Worm (Caenorhabditis elegans) whole organism, late embryonic: Measurements from ENCODE around the gene Y39A1A.31.
A peak's percentile ranks its signal among the peaks of the same experiment; 100 is the strongest.

Experiments
- C08G9.2 ChIP-seq: sonication (generic microtip); optimal IDR thresholded peaks from 2 replicates; lab custom pipeline; 2016; ENCODE audit warnings: mild to moderate bottlenecking, missing genetic modification characterization, moderate library complexity, missing compliant biosample characterization
- C38D4.7 ChIP-seq: fragments of 200-800 bp; sonication (Bioruptor generic); optimal IDR thresholded peaks from 2 replicates; lab custom pipeline; 2018; ENCODE audit warnings: mild to moderate bottlenecking, missing genetic modification characterization, moderate library complexity, missing compliant biosample characterization
- ceh-14 ChIP-seq: sonication (generic microtip); optimal IDR thresholded peaks from 2 replicates; lab custom pipeline; 2016; ENCODE audit warnings: missing genotype, missing genetic modification characterization, missing compliant biosample characterization
- ceh-2 ChIP-seq: sonication (generic microtip); optimal IDR thresholded peaks from 2 replicates; lab custom pipeline; 2016; ENCODE audit warnings: missing genotype, missing genetic modification characterization, missing compliant biosample characterization
- ceh-22 ChIP-seq: sonication (generic microtip); optimal IDR thresholded peaks from 2 replicates; lab custom pipeline; 2017; ENCODE audit warnings: missing biosample characterization, missing genetic modification characterization
- ceh-31 ChIP-seq: sonication (generic microtip); optimal IDR thresholded peaks from 2 replicates; lab custom pipeline; 2016; ENCODE audit warnings: missing genetic modification characterization, missing compliant biosample characterization
- ceh-34 ChIP-seq: sonication (generic microtip); optimal IDR thresholded peaks from 2 replicates; lab custom pipeline; 2016; ENCODE audit warnings: mild to moderate bottlenecking, missing genetic modification characterization, missing compliant biosample characterization
- ceh-48 ChIP-seq: sonication (generic microtip); optimal IDR thresholded peaks from 2 replicates; lab custom pipeline; 2016; ENCODE audit warnings: missing genetic modification characterization, inconsistent platforms, missing compliant biosample characterization
- ceh-6 ChIP-seq: fragments of 200-800 bp; sonication (Bioruptor generic); optimal IDR thresholded peaks from 2 replicates; lab custom pipeline; 2018; ENCODE audit warnings: mild to moderate bottlenecking, missing genetic modification characterization, missing compliant biosample characterization
- ceh-9 ChIP-seq: sonication (generic microtip); optimal IDR thresholded peaks from 2 replicates; lab custom pipeline; 2016; ENCODE audit warnings: mild to moderate bottlenecking, missing genetic modification characterization, inconsistent platforms, missing compliant biosample characterization
- che-1 ChIP-seq: sonication (generic microtip); optimal IDR thresholded peaks from 2 replicates; lab custom pipeline; 2016; ENCODE audit warnings: mild to moderate bottlenecking, missing genetic modification characterization, missing compliant biosample characterization
- dmd-4 ChIP-seq: sonication (generic microtip); optimal IDR thresholded peaks from 2 replicates; lab custom pipeline; 2016; ENCODE audit warnings: borderline replicate concordance, missing genetic modification characterization, missing compliant biosample characterization
- dve-1 ChIP-seq: sonication (generic microtip); optimal IDR thresholded peaks from 2 replicates; lab custom pipeline; 2017; ENCODE audit warnings: antibody characterized with exemption, mild to moderate bottlenecking, missing genetic modification characterization, missing compliant biosample characterization
- elt-2 ChIP-seq: sonication (generic microtip); optimal IDR thresholded peaks from 2 replicates; lab custom pipeline; 2016; ENCODE audit warnings: missing genetic modification reagents, missing genetic modification characterization, missing compliant biosample characterization
- eyg-1 ChIP-seq: sonication (generic microtip); optimal IDR thresholded peaks from 2 replicates; lab custom pipeline; 2016; ENCODE audit warnings: missing genotype, missing genetic modification characterization, missing compliant biosample characterization
- fax-1 ChIP-seq: sonication (generic microtip); optimal IDR thresholded peaks from 2 replicates; lab custom pipeline; 2016; ENCODE audit warnings: missing genotype, missing genetic modification characterization, missing compliant biosample characterization
- fkh-10 ChIP-seq: fragments of 150-350 bp; optimal IDR thresholded peaks from 2 replicates; lab custom pipeline; 2014; ENCODE audit warnings: missing biosample characterization, missing genetic modification reagents, missing genetic modification characterization
- fkh-6 ChIP-seq: sonication (generic microtip); optimal IDR thresholded peaks from 2 replicates; lab custom pipeline; 2016; ENCODE audit warnings: missing genetic modification characterization, missing compliant biosample characterization
- hlh-15 ChIP-seq: sonication (generic microtip); optimal IDR thresholded peaks from 2 replicates; lab custom pipeline; 2016; ENCODE audit warnings: missing genetic modification characterization, missing compliant biosample characterization
- hlh-30 ChIP-seq: sonication (generic microtip); optimal IDR thresholded peaks from 2 replicates; lab custom pipeline; 2017; ENCODE audit warnings: antibody characterized with exemption, missing genetic modification characterization, missing compliant biosample characterization; ENCODE audit not compliant: insufficient read depth
- hlh-8 ChIP-seq: sonication (generic microtip); optimal IDR thresholded peaks from 2 replicates; lab custom pipeline; 2016; ENCODE audit warnings: missing genotype, missing genetic modification characterization, missing compliant biosample characterization
- lim-6 ChIP-seq: sonication (generic microtip); optimal IDR thresholded peaks from 2 replicates; lab custom pipeline; 2016; ENCODE audit warnings: missing genetic modification characterization, missing compliant biosample characterization
- nfya-1 ChIP-seq: sonication (generic microtip); optimal IDR thresholded peaks from 2 replicates; lab custom pipeline; 2017; ENCODE audit warnings: missing genetic modification characterization, mild to moderate bottlenecking, missing compliant biosample characterization, antibody characterized with exemption, moderate library complexity
- nhr-11 ChIP-seq: fragments of 150-350 bp; optimal IDR thresholded peaks from 2 replicates; lab custom pipeline; 2014; ENCODE audit warnings: missing biosample characterization, missing genetic modification characterization
- pat-9 ChIP-seq: fragments of 200-800 bp; sonication (Bioruptor generic); optimal IDR thresholded peaks from 2 replicates; lab custom pipeline; 2018; ENCODE audit warnings: mild to moderate bottlenecking, missing genetic modification characterization, moderate library complexity, missing compliant biosample characterization
- pax-1 ChIP-seq: fragments of 150-350 bp; optimal IDR thresholded peaks from 2 replicates; lab custom pipeline; 2014; ENCODE audit warnings: missing biosample characterization, missing genetic modification characterization
- pha-2 ChIP-seq: sonication (generic microtip); optimal IDR thresholded peaks from 2 replicates; lab custom pipeline; 2017; ENCODE audit warnings: mild to moderate bottlenecking, missing genetic modification characterization, missing compliant biosample characterization
- pha-4 ChIP-seq: fragments of 150-350 bp; optimal IDR thresholded peaks from 2 replicates; lab custom pipeline; 2018; ENCODE audit warnings: missing biosample characterization, missing genetic modification reagents, missing genetic modification characterization
- pqm-1 ChIP-seq: sonication (generic microtip); optimal IDR thresholded peaks from 2 replicates; lab custom pipeline; 2016; ENCODE audit warnings: missing genetic modification characterization, missing compliant biosample characterization
- ref-2 ChIP-seq: sonication (generic microtip); optimal IDR thresholded peaks from 2 replicates; lab custom pipeline; 2016; ENCODE audit warnings: missing genetic modification characterization, missing compliant biosample characterization
- rnt-1 ChIP-seq: sonication (generic microtip); optimal IDR thresholded peaks from 2 replicates; lab custom pipeline; 2016; ENCODE audit warnings: missing genetic modification characterization, missing compliant biosample characterization
- sdc-2 ChIP-seq: sonication (generic microtip); optimal IDR thresholded peaks from 2 replicates; lab custom pipeline; 2016; ENCODE audit warnings: missing genotype, missing genetic modification characterization, missing compliant biosample characterization
- syd-9 ChIP-seq: sonication (generic microtip); optimal IDR thresholded peaks from 2 replicates; lab custom pipeline; 2016; ENCODE audit warnings: mild to moderate bottlenecking, missing genetic modification characterization, moderate library complexity, missing compliant biosample characterization
- unc-42 ChIP-seq: sonication (generic microtip); optimal IDR thresholded peaks from 2 replicates; lab custom pipeline; 2016; ENCODE audit warnings: missing genotype, missing genetic modification characterization, missing compliant biosample characterization
- unc-55 ChIP-seq: sonication (generic microtip); optimal IDR thresholded peaks from 2 replicates; lab custom pipeline; 2017; ENCODE audit warnings: missing biosample characterization, missing genetic modification reagents, missing genetic modification characterization
- zip-5 ChIP-seq: sonication (generic microtip); optimal IDR thresholded peaks from 2 replicates; lab custom pipeline; 2016; ENCODE audit warnings: missing genetic modification characterization, missing compliant biosample characterization
- ztf-16 ChIP-seq: sonication (generic microtip); optimal IDR thresholded peaks from 2 replicates; lab custom pipeline; 2017; ENCODE audit warnings: missing genetic modification characterization, missing compliant biosample characterization

Gene Y39A1A.31

ce11 chrIII:10706481-10706880 lies 17.5 kb upstream of the Y39A1A.31 start:
- TF ChIP-seq lim-6 (tag; lab: Kevin White, UChicago) (no peak), ceh-6 (GFP tag; lab: Kevin White, UChicago) (no peak), ceh-22 (no peak), hlh-30 (tag; lab: Kevin White, UChicago) (no peak), unc-55 (GFP tag; lab: Kevin White, UChicago) (no peak), sdc-2 (tag; lab: Kevin White, UChicago) (no peak), hlh-15 (no peak), unc-42 (tag; lab: Kevin White, UChicago) (no peak), ztf-16 (tag; lab: Kevin White, UChicago) (no peak), elt-2 (tag; lab: Kevin White, UChicago) (no peak), ref-2 (tag; lab: Kevin White, UChicago) (no peak), nfya-1 (tag; lab: Kevin White, UChicago) (no peak), pat-9 (tag; lab: Kevin White, UChicago) (no peak), ceh-2 (tag; lab: Kevin White, UChicago) (no peak), dve-1 (tag; lab: Kevin White, UChicago) (no peak), ceh-34 (no peak), ceh-14 (tag; lab: Kevin White, UChicago) (no peak)
- TF ChIP-seq, all 69 proteins: peak for 0

- TF ChIP-seq ceh-2 (tag; lab: Kevin White, UChicago) (no peak), C38D4.7 (GFP tag; lab: Kevin White, UChicago) (no peak), zip-5 (tag; lab: Kevin White, UChicago) (no peak), elt-2 (tag; lab: Kevin White, UChicago) (no peak), eyg-1 (tag; lab: Kevin White, UChicago) (no peak), syd-9 (no peak)
Measured at ce11 chrIII:10704499-10704898, 15.5 kb upstream of the Y39A1A.31 start.

ce11 chrIII:10703833-10704232 lies 14.9 kb upstream of the Y39A1A.31 start:
- TF ChIP-seq ceh-14 (tag; lab: Kevin White, UChicago), result no peak
- TF ChIP-seq ceh-31 (tag; lab: Kevin White, UChicago), result no peak
- TF ChIP-seq pha-2 (tag; lab: Kevin White, UChicago), result no peak

DNA sequence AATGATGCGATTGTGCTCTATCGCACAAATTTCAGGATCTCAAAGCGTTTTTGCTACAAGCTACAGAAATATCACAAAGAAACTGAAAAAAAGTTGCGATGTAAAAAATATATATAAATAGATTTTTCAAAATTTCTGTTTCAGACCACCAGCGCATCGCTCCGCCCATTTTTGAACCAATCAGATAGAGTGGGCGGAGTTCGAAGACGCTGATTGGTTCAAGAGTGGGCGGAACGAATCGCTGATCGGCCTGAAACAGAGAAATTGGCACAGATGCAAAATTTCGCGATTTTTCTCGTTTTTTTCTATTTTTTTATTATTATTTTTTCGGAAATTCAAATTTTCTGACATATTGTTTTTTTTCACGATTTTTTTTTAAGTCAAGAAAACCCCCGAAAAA lies 13.8 kb upstream of the Y39A1A.31 start:
- TF ChIP-seq hlh-8 (no peak), nfya-1 (tag; lab: Kevin White, UChicago) (peak; percentile 61), rnt-1 (tag; lab: Kevin White, UChicago) (no peak), ceh-48 (no peak)

ce11 chrIII:10700460-10700859 lies 11.5 kb upstream of the Y39A1A.31 start, which contains the start of gene Y39A1A.20:
Gene Y39A1A.20, minus strand, starts transcription at chrIII:10700560.
- no peak for TF ChIP-seq ceh-31 (tag; lab: Kevin White, UChicago)
- no peak for TF ChIP-seq pqm-1 (tag; lab: Kevin White, UChicago)
- no peak for TF ChIP-seq pha-4 (tag; lab: Kevin White, UChicago)
- no peak for TF ChIP-seq ceh-9 (tag; lab: Kevin White, UChicago)
- TF ChIP-seq nfya-1 (tag; lab: Kevin White, UChicago), result no peak
- no peak for TF ChIP-seq lim-6 (tag; lab: Kevin White, UChicago)
- no peak for TF ChIP-seq fkh-6 (tag; lab: Kevin White, UChicago)
- TF ChIP-seq dmd-4 (tag; lab: Kevin White, UChicago), result no peak
- no peak for TF ChIP-seq dve-1 (tag; lab: Kevin White, UChicago)
- no peak for TF ChIP-seq hlh-15
- TF ChIP-seq C08G9.2 (tag; lab: Kevin White, UChicago), result no peak
- TF ChIP-seq fkh-10 (GFP tag; lab: Kevin White, UChicago), result no peak
- no peak for TF ChIP-seq ceh-6 (GFP tag; lab: Kevin White, UChicago)
- TF ChIP-seq hlh-30 (tag; lab: Kevin White, UChicago), result no peak
- no peak for TF ChIP-seq pax-1 (tag; lab: Kevin White, UChicago)
- no peak for TF ChIP-seq rnt-1 (tag; lab: Kevin White, UChicago)
- TF ChIP-seq fax-1, result no peak
- TF ChIP-seq nhr-11 (tag; lab: Kevin White, UChicago), result no peak
- no peak for TF ChIP-seq C38D4.7 (GFP tag; lab: Kevin White, UChicago)
- no peak for TF ChIP-seq che-1 (tag; lab: Kevin White, UChicago)
